Fruit fly (Drosophila melanogaster) whole organism, embryonic: ENCODE results near the gene Polr1D.

ENCODE experiments used
- CG11695 ChIP-seq: fragments of 200-800 bp; sonication (Bioruptor generic); IDR thresholded peaks from 3 replicates; pipeline ENCODE4 v1.3.6; 2022; ENCODE audit warnings: missing biosample characterization, missing genetic modification characterization
- CG12236 ChIP-seq: fragments of 200-800 bp; sonication (Bioruptor generic); optimal IDR thresholded peaks from 2 replicates; lab custom pipeline; 2016; ENCODE audit warnings: missing biosample characterization, missing genetic modification characterization
- CG12659 ChIP-seq: fragments of 200-800 bp; sonication (Bioruptor generic); optimal IDR thresholded peaks from 3 replicates; lab custom pipeline; 2017; ENCODE audit warnings: mild to moderate bottlenecking, missing biosample characterization, missing genetic modification reagents, missing genetic modification characterization
- CG12744 ChIP-seq: fragments of 200-800 bp; sonication (Bioruptor generic); optimal IDR thresholded peaks from 2 replicates; lab custom pipeline; 2016; ENCODE audit warnings: missing biosample characterization, missing genetic modification characterization
- CG12942 ChIP-seq: fragments of 200-800 bp; sonication (Bioruptor generic); optimal IDR thresholded peaks from 3 replicates; lab custom pipeline; 2016; ENCODE audit warnings: missing biosample characterization, missing genetic modification characterization
- CG13287 ChIP-seq: fragments of 200-800 bp; sonication (Bioruptor generic); IDR thresholded peaks from 2 replicates; pipeline ENCODE4 v1.3.6; 2022; ENCODE audit warnings: missing biosample characterization, missing genetic modification characterization; ENCODE audit not compliant: partially characterized antibody
- CG13424 ChIP-seq: fragments of 200-800 bp; sonication (Bioruptor generic); optimal IDR thresholded peaks from 2 replicates; lab custom pipeline; 2019; ENCODE audit warnings: missing biosample characterization, mild to moderate bottlenecking, missing genetic modification characterization, moderate library complexity
- CG14710 ChIP-seq: fragments of 200-800 bp; sonication (Bioruptor generic); optimal IDR thresholded peaks from 3 replicates; lab custom pipeline; 2019; ENCODE audit warnings: missing biosample characterization, mild to moderate bottlenecking, missing genetic modification characterization, moderate library complexity
- CG15514 ChIP-seq: fragments of 200-800 bp; sonication (Bioruptor generic); optimal IDR thresholded peaks from 3 replicates; lab custom pipeline; 2017; ENCODE audit warnings: missing biosample characterization, missing genetic modification characterization, mild to moderate bottlenecking, moderate library complexity, missing genetic modification reagents
- CG16863 ChIP-seq: fragments of 200-800 bp; sonication (Bioruptor generic); optimal IDR thresholded peaks from 3 replicates; lab custom pipeline; 2016; ENCODE audit warnings: missing biosample characterization, missing genetic modification characterization
- CG2129 ChIP-seq: fragments of 200-800 bp; sonication (Bioruptor generic); IDR thresholded peaks from 2 replicates; pipeline ENCODE4 v1.3.6; 2022; ENCODE audit warnings: missing biosample characterization, missing genetic modification characterization; ENCODE audit not compliant: partially characterized antibody
- CG2202 ChIP-seq: fragments of 200-800 bp; sonication (Bioruptor generic); optimal IDR thresholded peaks from 2 replicates; lab custom pipeline; 2018; ENCODE audit warnings: missing biosample characterization, mild to moderate bottlenecking, missing genetic modification characterization
- CG5953 ChIP-seq: fragments of 200-800 bp; sonication (Bioruptor generic); IDR thresholded peaks from 2 replicates; pipeline ENCODE4 v1.3.6; 2022; ENCODE audit warnings: missing biosample characterization, missing genetic modification characterization
- CG7963 ChIP-seq: fragments of 200-800 bp; sonication (Bioruptor generic); IDR thresholded peaks from 3 replicates; pipeline ENCODE4 v1.3.6; 2022; ENCODE audit warnings: missing biosample characterization, missing genetic modification characterization; ENCODE audit not compliant: partially characterized antibody
- CG8478 ChIP-seq: fragments of >200 bp; optimal IDR thresholded peaks from 2 replicates; lab custom pipeline; 2018
- CG9727 ChIP-seq: fragments of 200-800 bp; sonication (Bioruptor generic); optimal IDR thresholded peaks from 3 replicates; lab custom pipeline; 2017; ENCODE audit warnings: missing biosample characterization, mild to moderate bottlenecking, missing genetic modification characterization
- CoRest ChIP-seq: fragments of 200-800 bp; sonication (Bioruptor generic); optimal IDR thresholded peaks from 3 replicates; lab custom pipeline; 2018; ENCODE audit warnings: missing biosample characterization, mild to moderate bottlenecking, missing genetic modification characterization, moderate library complexity
- Dbx ChIP-seq: fragments of 200-800 bp; sonication (Bioruptor generic); IDR thresholded peaks from 3 replicates; pipeline ENCODE4 v1.3.6; 2022; ENCODE audit warnings: missing biosample characterization, missing genetic modification characterization
- Dip3 ChIP-seq: fragments of 200-800 bp; sonication (Bioruptor generic); optimal IDR thresholded peaks from 3 replicates; lab custom pipeline; 2016; ENCODE audit warnings: missing biosample characterization, missing genetic modification characterization
- Dll ChIP-seq: fragments of 200-800 bp; sonication (Bioruptor generic); IDR thresholded peaks from 4 replicates; pipeline ENCODE4 v1.3.6; 2022; ENCODE audit warnings: missing biosample characterization, missing genetic modification characterization; ENCODE audit not compliant: partially characterized antibody
- Dp ChIP-seq: fragments of 200-800 bp; sonication (Bioruptor generic); optimal IDR thresholded peaks from 2 replicates; lab custom pipeline; 2018; ENCODE audit warnings: missing biosample characterization, mild to moderate bottlenecking, missing genetic modification characterization, moderate library complexity
- Dref ChIP-seq: fragments of 200-800 bp; sonication (Bioruptor generic); IDR thresholded peaks from 2 replicates; pipeline ENCODE4 v1.3.6; 2022; ENCODE audit warnings: missing biosample characterization, missing genetic modification characterization
- ERR ChIP-seq: fragments of 200-800 bp; sonication (Bioruptor generic); optimal IDR thresholded peaks from 2 replicates; lab custom pipeline; 2016; ENCODE audit warnings: missing biosample characterization, missing genetic modification characterization
- Elba2 ChIP-seq: fragments of 200-800 bp; sonication (Bioruptor generic); optimal IDR thresholded peaks from 3 replicates; lab custom pipeline; 2016; ENCODE audit warnings: missing biosample characterization, missing genetic modification characterization
- Fer3 ChIP-seq: fragments of 200-800 bp; sonication (Bioruptor generic); optimal IDR thresholded peaks from 2 replicates; lab custom pipeline; 2018; ENCODE audit warnings: missing biosample characterization, mild to moderate bottlenecking, missing genetic modification characterization, moderate library complexity
- GATAe ChIP-seq: fragments of 200-800 bp; sonication (Bioruptor generic); conservative IDR thresholded peaks from 2 replicates; pipeline ENCODE4 v1.3.6; 2022; ENCODE audit warnings: missing biosample characterization, missing genetic modification characterization
- Lhr ChIP-seq: fragments of 200-800 bp; sonication (Bioruptor generic); optimal IDR thresholded peaks from 3 replicates; lab custom pipeline; 2017; ENCODE audit warnings: mild to moderate bottlenecking, missing biosample characterization, missing genetic modification reagents, missing genetic modification characterization
- Lim3 ChIP-seq: fragments of 200-800 bp; sonication (Bioruptor generic); IDR thresholded peaks from 2 replicates; pipeline ENCODE4 v1.3.6; 2022; ENCODE audit warnings: missing biosample characterization, missing genetic modification characterization
- MESR4 ChIP-seq: fragments of 200-800 bp; sonication (Bioruptor generic); optimal IDR thresholded peaks from 2 replicates; lab custom pipeline; 2018; ENCODE audit warnings: missing biosample characterization, mild to moderate bottlenecking, missing genetic modification characterization, moderate library complexity
- Nf-YA ChIP-seq: fragments of 200-800 bp; sonication (Bioruptor generic); IDR thresholded peaks from 2 replicates; pipeline ENCODE4 v1.3.6; 2022; ENCODE audit warnings: missing biosample characterization, missing genetic modification characterization
- Oli ChIP-seq: fragments of 200-800 bp; sonication (Bioruptor generic); optimal IDR thresholded peaks from 2 replicates; lab custom pipeline; 2018; ENCODE audit warnings: missing biosample characterization, mild to moderate bottlenecking, missing genetic modification characterization, moderate library complexity
- Opbp ChIP-seq: fragments of 200-800 bp; sonication (Bioruptor generic); IDR thresholded peaks from 3 replicates; pipeline ENCODE4 v1.3.6; 2022; ENCODE audit warnings: missing biosample characterization, missing genetic modification characterization; ENCODE audit not compliant: partially characterized antibody
- Scr ChIP-seq: fragments of 200-800 bp; sonication (Bioruptor generic); IDR thresholded peaks from 2 replicates; pipeline ENCODE4 v1.3.6; 2022; ENCODE audit warnings: missing biosample characterization, missing genetic modification characterization; ENCODE audit not compliant: partially characterized antibody
- Sin3A ChIP-seq: fragments of >200 bp; optimal IDR thresholded peaks from 2 replicates; lab custom pipeline; 2018
- Sry-δ ChIP-seq: fragments of 200-800 bp; sonication (Bioruptor generic); optimal IDR thresholded peaks from 2 replicates; lab custom pipeline; 2016; ENCODE audit warnings: missing biosample characterization, missing genetic modification characterization
- TFAM ChIP-seq: fragments of 200-800 bp; sonication (Bioruptor generic); optimal IDR thresholded peaks from 2 replicates; lab custom pipeline; 2017; ENCODE audit warnings: missing biosample characterization, missing genetic modification characterization, inconsistent platforms
- abd-A ChIP-seq: fragments of 200-800 bp; sonication (Bioruptor generic); optimal IDR thresholded peaks from 3 replicates; lab custom pipeline; 2019; ENCODE audit warnings: missing biosample characterization, mild to moderate bottlenecking, missing genetic modification characterization, moderate library complexity
- ash1 ChIP-seq: fragments of 200-800 bp; sonication (Bioruptor generic); optimal IDR thresholded peaks from 2 replicates; lab custom pipeline; 2018; ENCODE audit warnings: missing biosample characterization, mild to moderate bottlenecking, missing genetic modification characterization
- croc ChIP-seq: fragments of 200-800 bp; sonication (Bioruptor generic); conservative IDR thresholded peaks from 3 replicates; pipeline ENCODE4 v1.3.6; 2022; ENCODE audit warnings: missing biosample characterization, missing genetic modification characterization
- cwo ChIP-seq: fragments of 200-800 bp; sonication (Bioruptor generic); optimal IDR thresholded peaks from 3 replicates; lab custom pipeline; 2017; ENCODE audit warnings: missing biosample characterization, missing genetic modification characterization, mild to moderate bottlenecking, moderate library complexity, missing genetic modification reagents
- fd102C ChIP-seq: fragments of 200-800 bp; sonication (Bioruptor generic); optimal IDR thresholded peaks from 2 replicates; lab custom pipeline; 2018; ENCODE audit warnings: missing biosample characterization, mild to moderate bottlenecking, missing genetic modification characterization, moderate library complexity
- fu2 ChIP-seq: fragments of 200-800 bp; sonication (Bioruptor generic); optimal IDR thresholded peaks from 2 replicates; lab custom pipeline; 2016; ENCODE audit warnings: missing biosample characterization, missing genetic modification characterization
- ham ChIP-seq: fragments of 200-800 bp; sonication (Bioruptor generic); IDR thresholded peaks from 2 replicates; pipeline ENCODE4 v1.3.6; 2022; ENCODE audit warnings: missing biosample characterization, missing genetic modification characterization
- hbn ChIP-seq: fragments of 200-800 bp; sonication (Bioruptor generic); IDR thresholded peaks from 2 replicates; pipeline ENCODE4 v1.3.6; 2022; ENCODE audit warnings: missing biosample characterization, missing genetic modification characterization; ENCODE audit not compliant: partially characterized antibody
- nmo ChIP-seq: fragments of 200-800 bp; sonication (Bioruptor generic); optimal IDR thresholded peaks from 2 replicates; lab custom pipeline; 2018; ENCODE audit warnings: missing biosample characterization, mild to moderate bottlenecking, missing genetic modification characterization, moderate library complexity
- otp ChIP-seq: fragments of 200-800 bp; sonication (Bioruptor generic); IDR thresholded peaks from 3 replicates; pipeline ENCODE4, ENCODE4 v1.3.6; 2022; ENCODE audit warnings: missing biosample characterization, missing genetic modification characterization
- phol ChIP-seq: fragments of 200-800 bp; sonication (Bioruptor generic); optimal IDR thresholded peaks from 3 replicates; lab custom pipeline; 2018; ENCODE audit warnings: missing biosample characterization, mild to moderate bottlenecking, missing genetic modification characterization, moderate library complexity
- ssp ChIP-seq: fragments of 200-800 bp; sonication (Bioruptor generic); IDR thresholded peaks from 2 replicates; pipeline ENCODE4 v1.3.6; 2022; ENCODE audit warnings: missing biosample characterization, missing genetic modification characterization
- tap ChIP-seq: fragments of 200-800 bp; optimal IDR thresholded peaks from 3 replicates; lab custom pipeline; 2019; ENCODE audit warnings: missing biosample characterization, mild to moderate bottlenecking, missing genetic modification characterization, moderate library complexity
- unc-4 ChIP-seq: fragments of 200-800 bp; sonication (Bioruptor generic); IDR thresholded peaks from 2 replicates; pipeline ENCODE4 v1.3.6; 2022; ENCODE audit warnings: missing biosample characterization, missing genetic modification characterization; ENCODE audit not compliant: partially characterized antibody

Gene Polr1D

DNA sequence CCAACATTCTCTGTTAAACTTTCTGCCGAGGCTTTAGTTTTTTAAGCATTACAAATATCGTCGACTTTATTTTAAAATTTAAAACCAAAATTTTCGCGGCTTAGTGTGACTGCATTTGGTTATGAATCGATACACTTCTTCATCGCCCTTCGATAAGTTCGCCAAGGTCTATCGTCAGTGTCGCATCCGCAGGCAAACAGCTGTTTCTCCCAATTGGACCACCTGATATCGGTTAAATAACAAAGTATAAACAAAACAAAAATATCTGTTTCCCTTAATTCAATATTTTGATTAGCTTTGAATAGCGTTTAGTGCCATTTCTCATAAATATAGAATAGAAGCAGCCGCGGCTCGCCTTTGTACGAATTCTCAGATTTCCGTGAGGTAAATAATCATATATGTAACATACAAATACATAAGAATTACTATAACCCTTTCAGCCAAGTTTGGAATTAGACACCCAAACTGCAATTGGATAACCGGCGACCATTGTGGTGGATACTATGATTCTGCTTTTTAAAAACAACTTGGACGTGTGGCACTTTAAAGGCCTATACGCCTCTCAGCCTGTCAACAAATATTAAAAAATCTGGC, 20.8 kb downstream of the Polr1D start, which contains the start of gene CG10561 (continued):
- TF ChIP-seq cwo (GFP tag; lab: Kevin White, UChicago): no peak
- TF ChIP-seq tap (tag; lab: Kevin White, UChicago): no peak
- no peak for TF ChIP-seq Lhr (GFP tag; lab: Kevin White, UChicago)
- TF ChIP-seq Sry-δ (GFP tag; lab: Kevin White, UChicago): peak; percentile 88
- TF ChIP-seq unc-4 (GFP tag; lab: Robert Waterston, UW): peak; percentile 78
- TF ChIP-seq CG5953 (GFP tag; lab: Robert Waterston, UW): no peak
- TF ChIP-seq CG15514 (GFP tag; lab: Kevin White, UChicago): no peak
- no peak for TF ChIP-seq CG2202 (tag; lab: Kevin White, UChicago)
- TF ChIP-seq CG9727 (GFP tag; lab: Kevin White, UChicago): no peak
- TF ChIP-seq MESR4 (GFP tag; lab: Kevin White, UChicago): peak; percentile 17
- TF ChIP-seq TFAM (GFP tag; lab: Kevin White, UChicago): no peak
- TF ChIP-seq ERR: no peak
- peak; percentile 16 for TF ChIP-seq CG12659 (GFP tag; lab: Kevin White, UChicago)
- peak; percentile 74; the same call in 2 of the 3 replicates for TF ChIP-seq Opbp (GFP tag; lab: Robert Waterston, UW)
- peak; percentile 78 for TF ChIP-seq hbn (GFP tag; lab: Robert Waterston, UW)
- no peak for TF ChIP-seq Dbx (GFP tag; lab: Robert Waterston, UW)
- TF ChIP-seq GATAe (GFP tag; lab: Robert Waterston, UW): no peak
- peak; percentile 92 for TF ChIP-seq Dref (GFP tag; lab: Robert Waterston, UW)
- TF ChIP-seq CG12744: no peak
- peak; percentile 27 for TF ChIP-seq CG14710
- TF ChIP-seq CG12942 (GFP tag; lab: Kevin White, UChicago): no peak
- no peak for TF ChIP-seq Nf-YA (GFP tag; lab: Robert Waterston, UW)
- TF ChIP-seq fd102C: no peak
- no peak for TF ChIP-seq Sin3A (lab: Kevin White, UChicago)
- no peak for TF ChIP-seq CG8478 (lab: Kevin White, UChicago)
- no peak for TF ChIP-seq CG13424 (tag; lab: Kevin White, UChicago)
- no peak for TF ChIP-seq abd-A
- peak; percentile 68 for TF ChIP-seq Scr (GFP tag; lab: Robert Waterston, UW)
- peak; percentile 95 for TF ChIP-seq Dp (GFP tag; lab: Kevin White, UChicago)
- TF ChIP-seq Dll (GFP tag; lab: Robert Waterston, UW): peak; percentile 80
- peak; percentile 31; the same call in 1 of the 2 replicates for TF ChIP-seq CG2129 (GFP tag; lab: Robert Waterston, UW)
- no peak for TF ChIP-seq ash1 (GFP tag; lab: Kevin White, UChicago)
- no peak for TF ChIP-seq ssp
- TF ChIP-seq Oli: no peak
- no peak for TF ChIP-seq CG12236 (GFP tag; lab: Kevin White, UChicago)
- no peak for TF ChIP-seq CG16863 (GFP tag; lab: Kevin White, UChicago)
- no peak for TF ChIP-seq fu2 (GFP tag; lab: Kevin White, UChicago)
- TF ChIP-seq Dip3: no peak
- peak; percentile 88 for TF ChIP-seq CG13287
- TF ChIP-seq CG7963 (GFP tag; lab: Robert Waterston, UW): peak; percentile 51; the same call in 2 of the 3 replicates
- TF ChIP-seq Elba2: peak; percentile 90
- TF ChIP-seq phol (tag; lab: Kevin White, UChicago): no peak
- no peak for TF ChIP-seq ham (GFP tag; lab: Robert Waterston, UW)
- TF ChIP-seq otp (GFP tag; lab: Robert Waterston, UW): no peak
- TF ChIP-seq Fer3: no peak
- no peak for TF ChIP-seq CoRest (tag; lab: Kevin White, UChicago)
- no peak for TF ChIP-seq croc (GFP tag; lab: Robert Waterston, UW)
- TF ChIP-seq CG11695: no peak
- TF ChIP-seq nmo (GFP tag; lab: Kevin White, UChicago): peak; percentile 12
- no peak for TF ChIP-seq Lim3 (GFP tag; lab: Robert Waterston, UW)
